Worm (Caenorhabditis elegans) whole organism, L3 larva: ENCODE results near the gene W02D7.5.

ENCODE experiments used
- ama-1 ChIP-seq: fragments of 150-350 bp; optimal IDR thresholded peaks from 2 replicates; lab custom pipeline; 2018
- jun-1 ChIP-seq: fragments of 150-350 bp; optimal IDR thresholded peaks from 2 replicates; lab custom pipeline; 2014; ENCODE audit warnings: missing biosample characterization, missing genetic modification reagents, missing genetic modification characterization
- lin-15B ChIP-seq: fragments of 150-350 bp; optimal IDR thresholded peaks from 2 replicates; lab custom pipeline; 2014; ENCODE audit warnings: missing biosample characterization, missing genetic modification characterization
- lin-39 ChIP-seq: fragments of 150-350 bp; optimal IDR thresholded peaks from 2 replicates; lab custom pipeline; 2018; ENCODE audit warnings: missing biosample characterization, missing genetic modification reagents, missing genetic modification characterization
- mdl-1 ChIP-seq: fragments of 150-350 bp; optimal IDR thresholded peaks from 2 replicates; lab custom pipeline; 2014; ENCODE audit warnings: missing biosample characterization, missing genetic modification characterization
- nhr-25 ChIP-seq: sonication (generic microtip); optimal IDR thresholded peaks from 2 replicates; lab custom pipeline; 2017; ENCODE audit warnings: missing biosample characterization, missing genetic modification characterization
- nhr-67 ChIP-seq: fragments of 150-350 bp; optimal IDR thresholded peaks from 2 replicates; lab custom pipeline; 2014; ENCODE audit warnings: missing biosample characterization, missing genetic modification characterization
- pha-4 ChIP-seq: fragments of 150-350 bp; optimal IDR thresholded peaks from 2 replicates; lab custom pipeline; 2014; ENCODE audit warnings: missing biosample characterization, missing genetic modification reagents, missing genetic modification characterization
- pqm-1 ChIP-seq: fragments of 150-350 bp; optimal IDR thresholded peaks from 2 replicates; lab custom pipeline; 2017; ENCODE audit warnings: missing biosample characterization, missing genetic modification characterization, inconsistent platforms
- tbx-2 ChIP-seq: sonication (generic microtip); optimal IDR thresholded peaks from 2 replicates; lab custom pipeline; 2016; ENCODE audit warnings: mild to moderate bottlenecking, missing genetic modification characterization, missing compliant biosample characterization
- unc-39 ChIP-seq: sonication (generic microtip); optimal IDR thresholded peaks from 4 replicates; lab custom pipeline; 2017; ENCODE audit warnings: missing biosample characterization, missing genetic modification characterization
- unc-62 ChIP-seq: fragments of 150-350 bp; sonication (generic microtip); optimal IDR thresholded peaks from 4 replicates; lab custom pipeline; 2014; ENCODE audit warnings: missing biosample characterization, missing genetic modification reagents, missing genetic modification characterization
- zag-1 ChIP-seq: fragments of 150-350 bp; optimal IDR thresholded peaks from 2 replicates; lab custom pipeline; 2014; ENCODE audit warnings: missing biosample characterization, missing genetic modification characterization
- ztf-11 ChIP-seq: fragments of 150-350 bp; optimal IDR thresholded peaks from 2 replicates; lab custom pipeline; 2014; ENCODE audit warnings: missing biosample characterization, missing genetic modification characterization

DNA sequence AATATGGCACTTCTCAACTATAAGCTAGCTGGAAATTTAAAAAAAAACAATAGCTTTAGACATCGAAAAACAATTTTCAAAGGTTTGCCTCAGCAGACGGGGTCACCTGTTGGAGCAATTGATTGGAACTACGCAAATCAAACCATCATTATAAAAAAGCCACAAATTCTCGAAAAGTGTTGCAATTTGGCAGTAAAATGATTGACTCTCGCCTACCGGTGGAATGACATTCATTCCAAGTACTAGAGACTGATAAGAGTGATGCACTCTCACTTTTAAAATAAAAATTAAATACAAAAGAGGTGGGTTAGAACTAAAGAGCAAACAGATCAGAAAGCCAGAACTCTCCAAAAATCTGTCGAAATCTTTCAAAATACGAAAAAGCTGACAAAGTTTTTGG is 13.6 kb downstream of the W02D7.5 start:
- no peak for TF ChIP-seq unc-39 (tag; lab: Kevin White, UChicago)
- TF ChIP-seq ama-1 (lab: Kevin White, UChicago) = no peak
- TF ChIP-seq lin-15B (tag; lab: Kevin White, UChicago) = no peak
- no peak for TF ChIP-seq mdl-1
- TF ChIP-seq nhr-25 (tag; lab: Kevin White, UChicago) = no peak
- TF ChIP-seq pqm-1 = peak; percentile 51
- no peak for TF ChIP-seq pha-4 (tag; lab: Kevin White, UChicago)
- no peak for TF ChIP-seq unc-62 (GFP tag; lab: Kevin White, UChicago)
- TF ChIP-seq ztf-11 (tag; lab: Kevin White, UChicago) = no peak
- no peak for TF ChIP-seq zag-1
- TF ChIP-seq jun-1 (tag; lab: Kevin White, UChicago) = no peak
- TF ChIP-seq lin-39 = no peak
- TF ChIP-seq nhr-67 (tag; lab: Kevin White, UChicago) = no peak
- no peak for TF ChIP-seq tbx-2 (tag; lab: Kevin White, UChicago)
